Fruit fly (Drosophila melanogaster): Measurements from ENCODE around the gene CG7542.
A peak's percentile ranks its signal among the peaks of the same experiment; 100 is the strongest.

Gene CG7542

dm6 chr3L:17531397-17531796 lies 18.2 kb upstream of the CG7542 start (continued):
- no peak for TF ChIP-seq dati (GFP tag; IDR thresholded peaks at IDR 0.05)
- peak; percentile 5 for TF ChIP-seq CG13894 (tag; optimal IDR thresholded peaks at IDR 0.05)
- no peak for TF ChIP-seq CG32767 (GFP tag; IDR thresholded peaks at IDR 0.05)
- no peak for TF ChIP-seq CG31224 (GFP tag; IDR thresholded peaks at IDR 0.05)
- no peak for TF ChIP-seq CG3163 (GFP tag; optimal IDR thresholded peaks at IDR 0.05)
- TF ChIP-seq ham (GFP tag; IDR thresholded peaks at IDR 0.05), result no peak
- TF ChIP-seq CG9437 (GFP tag; optimal IDR thresholded peaks at IDR 0.05), result no peak
- TF ChIP-seq CG3847 (GFP tag; IDR thresholded peaks at IDR 0.05), result no peak
- no peak for TF ChIP-seq CG18011 (GFP tag; optimal IDR thresholded peaks at IDR 0.05)
- no peak for TF ChIP-seq HLH4C (GFP tag; IDR thresholded peaks at IDR 0.05; ENCODE audit: partially characterized antibody)
- no peak for TF ChIP-seq cato (GFP tag; optimal IDR thresholded peaks at IDR 0.05; ENCODE audit: borderline replicate concordance)
- no peak for TF ChIP-seq dm (GFP tag; optimal IDR thresholded peaks at IDR 0.05)
- TF ChIP-seq sisA (GFP tag; IDR thresholded peaks at IDR 0.05), result no peak
- no peak for TF ChIP-seq E2f2 (GFP tag; IDR thresholded peaks at IDR 0.05)
- no peak for TF ChIP-seq fd96Cb (tag; optimal IDR thresholded peaks at IDR 0.05)
- no peak for TF ChIP-seq CG2712 (tag; optimal IDR thresholded peaks at IDR 0.05)
- TF ChIP-seq Lim3 (GFP tag; IDR thresholded peaks at IDR 0.05), result no peak
- no peak for TF ChIP-seq NfI (GFP tag; optimal IDR thresholded peaks at IDR 0.05)
- no peak for TF ChIP-seq D19B (GFP tag; optimal IDR thresholded peaks at IDR 0.05)
- no peak for TF ChIP-seq CG3995 (GFP tag; optimal IDR thresholded peaks at IDR 0.05)
- no peak for TF ChIP-seq D (optimal IDR thresholded peaks at IDR 0.05)
- TF ChIP-seq D (GFP tag; optimal IDR thresholded peaks at IDR 0.05), result no peak
- TF ChIP-seq Stat92E (GFP tag; optimal IDR thresholded peaks at IDR 0.05), result no peak
- no peak for TF ChIP-seq CG1529 (GFP tag; optimal IDR thresholded peaks at IDR 0.05)
- TF ChIP-seq CG18599 (GFP tag; optimal IDR thresholded peaks at IDR 0.05), result no peak
- no peak for TF ChIP-seq tup (GFP tag; optimal IDR thresholded peaks at IDR 0.05)
- peak; percentile 74 for TF ChIP-seq Hey (tag; optimal IDR thresholded peaks at IDR 0.05)
- no peak for TF ChIP-seq slbo (GFP tag; IDR thresholded peaks at IDR 0.05)
- TF ChIP-seq pzg (GFP tag; optimal IDR thresholded peaks at IDR 0.05), result no peak
- no peak for TF ChIP-seq lov (optimal IDR thresholded peaks at IDR 0.05)
- TF ChIP-seq lov (GFP tag; IDR thresholded peaks at IDR 0.05), result no peak
- peak; percentile 40 for TF ChIP-seq caup (GFP tag; optimal IDR thresholded peaks at IDR 0.05; ENCODE audit: severe bottlenecking)
- no peak for TF ChIP-seq Bdp1 (GFP tag; optimal IDR thresholded peaks at IDR 0.05)
- TF ChIP-seq mam (GFP tag; optimal IDR thresholded peaks at IDR 0.05), result no peak
- TF ChIP-seq Hmx (GFP tag; optimal IDR thresholded peaks at IDR 0.05), result no peak
- no peak for TF ChIP-seq zfh1 (GFP tag; IDR thresholded peaks at IDR 0.05)
- no peak for TF ChIP-seq Eip74EF (GFP tag; optimal IDR thresholded peaks at IDR 0.05)
- no peak for TF ChIP-seq CG8924 (tag; optimal IDR thresholded peaks at IDR 0.05)
- TF ChIP-seq kay (GFP tag; optimal IDR thresholded peaks at IDR 0.05), result no peak
- TF ChIP-seq CG14710 (tag; optimal IDR thresholded peaks at IDR 0.05), result no peak
- TF ChIP-seq gt (GFP tag; IDR thresholded peaks at IDR 0.05), result no peak
- no peak for TF ChIP-seq CG13287 (GFP tag; IDR thresholded peaks at IDR 0.05; ENCODE audit: partially characterized antibody)
- no peak for TF ChIP-seq CG11398 (GFP tag; optimal IDR thresholded peaks at IDR 0.05)
- TF ChIP-seq Ravus (GFP tag; IDR thresholded peaks at IDR 0.05), result no peak
- no peak for TF ChIP-seq CG17361 (GFP tag; IDR thresholded peaks at IDR 0.05)
- TF ChIP-seq onecut (GFP tag; IDR thresholded peaks at IDR 0.05), result no peak
- peak; percentile 26 for TF ChIP-seq HLHmδ (GFP tag; optimal IDR thresholded peaks at IDR 0.05)
- no peak for TF ChIP-seq CG6654 (GFP tag; optimal IDR thresholded peaks at IDR 0.05)
- TF ChIP-seq Neu2 (GFP tag; optimal IDR thresholded peaks at IDR 0.05; ENCODE audit: borderline replicate concordance), result no peak
- TF ChIP-seq slp2 (GFP tag; optimal IDR thresholded peaks at IDR 0.05), result no peak
- TF ChIP-seq CG17186 (GFP tag; optimal IDR thresholded peaks at IDR 0.05), result no peak
- no peak for TF ChIP-seq CG7839 (tag; optimal IDR thresholded peaks at IDR 0.05)

Data from whole organism, embryonic.